Fruit fly (Drosophila melanogaster) whole organism, embryonic: Measurements from ENCODE around the gene Wdfy2.

Experiments
- Ada2b ChIP-seq: fragments of 200-800 bp; sonication (Bioruptor generic); IDR thresholded peaks from 2 replicates; pipeline ENCODE4 v1.3.6; 2022; ENCODE audit warnings: missing biosample characterization, missing genetic modification characterization
- B-H2 ChIP-seq: fragments of 200-800 bp; sonication (Bioruptor generic); optimal IDR thresholded peaks from 2 replicates; lab custom pipeline; 2018; ENCODE audit warnings: missing biosample characterization, mild to moderate bottlenecking, missing genetic modification characterization
- CG10267 ChIP-seq: fragments of 200-800 bp; sonication (Bioruptor generic); optimal IDR thresholded peaks from 2 replicates; lab custom pipeline; 2018; ENCODE audit warnings: missing biosample characterization, mild to moderate bottlenecking, missing genetic modification characterization, moderate library complexity
- CG10431 ChIP-seq: fragments of 200-800 bp; sonication (Bioruptor generic); optimal IDR thresholded peaks from 3 replicates; lab custom pipeline; 2018; ENCODE audit warnings: missing biosample characterization, mild to moderate bottlenecking, missing genetic modification characterization
- CG11085 ChIP-seq: fragments of 200-800 bp; sonication (Bioruptor generic); IDR thresholded peaks from 2 replicates; pipeline ENCODE4 v1.3.6; 2022; ENCODE audit warnings: missing biosample characterization, missing genetic modification characterization
- CG12391 ChIP-seq: fragments of 200-800 bp; sonication (Bioruptor generic); optimal IDR thresholded peaks from 3 replicates; lab custom pipeline; 2018; ENCODE audit warnings: missing biosample characterization, mild to moderate bottlenecking, missing genetic modification characterization, moderate library complexity
- CG14014 ChIP-seq: fragments of 200-800 bp; sonication (Bioruptor generic); IDR thresholded peaks from 2 replicates; pipeline ENCODE4 v1.3.6; 2022; ENCODE audit warnings: missing biosample characterization, missing genetic modification characterization
- CG15269 ChIP-seq: fragments of 200-800 bp; sonication (Bioruptor generic); optimal IDR thresholded peaks from 2 replicates; lab custom pipeline; 2018; ENCODE audit warnings: missing biosample characterization, mild to moderate bottlenecking, missing genetic modification characterization, moderate library complexity
- CG15514 ChIP-seq: fragments of 200-800 bp; sonication (Bioruptor generic); optimal IDR thresholded peaks from 3 replicates; lab custom pipeline; 2017; ENCODE audit warnings: missing biosample characterization, missing genetic modification characterization, mild to moderate bottlenecking, moderate library complexity, missing genetic modification reagents
- CG16813 ChIP-seq: fragments of 200-800 bp; sonication (Bioruptor generic); IDR thresholded peaks from 3 replicates; pipeline ENCODE4 v1.3.6; 2022; ENCODE audit warnings: missing biosample characterization, missing genetic modification characterization; ENCODE audit not compliant: partially characterized antibody
- CG16815 ChIP-seq: fragments of 200-800 bp; sonication (Bioruptor generic); optimal IDR thresholded peaks from 3 replicates; lab custom pipeline; 2017; ENCODE audit warnings: missing biosample characterization, mild to moderate bottlenecking, missing genetic modification characterization
- CG18619 ChIP-seq: fragments of 200-800 bp; sonication (Bioruptor generic); optimal IDR thresholded peaks from 3 replicates; lab custom pipeline; 2017; ENCODE audit warnings: missing biosample characterization, mild to moderate bottlenecking, missing genetic modification characterization
- CG33213 ChIP-seq: fragments of 200-800 bp; sonication (Bioruptor generic); optimal IDR thresholded peaks from 3 replicates; lab custom pipeline; 2016; ENCODE audit warnings: missing biosample characterization, missing genetic modification characterization
- CG34376 ChIP-seq: fragments of 200-800 bp; sonication (Bioruptor generic); optimal IDR thresholded peaks from 2 replicates; lab custom pipeline; 2018; ENCODE audit warnings: missing biosample characterization, mild to moderate bottlenecking, missing genetic modification characterization
- CG5245 ChIP-seq: fragments of 200-800 bp; sonication (Bioruptor generic); optimal IDR thresholded peaks from 3 replicates; lab custom pipeline; 2016; ENCODE audit warnings: missing biosample characterization, missing genetic modification characterization
- CG6791 ChIP-seq: fragments of 200-800 bp; sonication (Bioruptor generic); IDR thresholded peaks from 3 replicates; pipeline ENCODE4 v1.3.6; 2022; ENCODE audit warnings: missing biosample characterization, missing genetic modification characterization; ENCODE audit not compliant: partially characterized antibody
- CG9727 ChIP-seq: fragments of 200-800 bp; sonication (Bioruptor generic); optimal IDR thresholded peaks from 3 replicates; lab custom pipeline; 2017; ENCODE audit warnings: missing biosample characterization, mild to moderate bottlenecking, missing genetic modification characterization
- Camta ChIP-seq: fragments of 200-800 bp; sonication (Bioruptor generic); optimal IDR thresholded peaks from 2 replicates; lab custom pipeline; 2016; ENCODE audit warnings: missing biosample characterization, missing genetic modification characterization
- D19B ChIP-seq: fragments of 200-800 bp; sonication (Bioruptor generic); optimal IDR thresholded peaks from 2 replicates; lab custom pipeline; 2017; ENCODE audit warnings: missing biosample characterization, mild to moderate bottlenecking, missing genetic modification characterization
- Dek ChIP-seq: fragments of 200-800 bp; sonication (Bioruptor generic); optimal IDR thresholded peaks from 3 replicates; lab custom pipeline; 2019; ENCODE audit warnings: missing biosample characterization, mild to moderate bottlenecking, missing genetic modification characterization, moderate library complexity
- Dfd ChIP-seq, 2 experiments: fragments of >200 bp; optimal IDR thresholded peaks; 2 replicates each; lab custom pipeline; 2017; ENCODE audit warnings: missing biosample characterization in 2 of 2, missing genetic modification characterization in 2 of 2
- Dp ChIP-seq: fragments of 200-800 bp; sonication (Bioruptor generic); optimal IDR thresholded peaks from 2 replicates; lab custom pipeline; 2018; ENCODE audit warnings: missing biosample characterization, mild to moderate bottlenecking, missing genetic modification characterization, moderate library complexity
- Drgx ChIP-seq: fragments of 200-800 bp; sonication (Bioruptor generic); IDR thresholded peaks from 2 replicates; pipeline ENCODE4 v1.3.6; 2022; ENCODE audit warnings: missing biosample characterization, missing genetic modification characterization
- E2f2 ChIP-seq: fragments of 200-800 bp; sonication (Bioruptor generic); IDR thresholded peaks from 2 replicates; pipeline ENCODE4 v1.3.6; 2022; ENCODE audit warnings: missing biosample characterization, missing genetic modification characterization
- HHEX ChIP-seq: fragments of 200-800 bp; sonication (Bioruptor generic); optimal IDR thresholded peaks from 3 replicates; lab custom pipeline; 2017; ENCODE audit warnings: missing biosample characterization, mild to moderate bottlenecking, missing genetic modification characterization, missing genetic modification reagents
- Hr51 ChIP-seq, 2 experiments: fragments of 200-800 bp; sonication (Bioruptor generic); optimal IDR thresholded peaks; 2 replicates in 1 of 2; 3 replicates in 1 of 2; lab custom pipeline; 2016 to 2018; ENCODE audit warnings: missing biosample characterization in 2 of 2, missing genetic modification characterization in 2 of 2, mild to moderate bottlenecking in 1 of 2, moderate library complexity in 1 of 2
- Med ChIP-seq: fragments of 200-800 bp; sonication (Bioruptor generic); peaks from one replicate; lab custom pipeline; 2016; ENCODE audit warnings: missing biosample characterization, missing genetic modification characterization, mild to moderate bottlenecking, inconsistent platforms, moderate library complexity
- Nf-YB ChIP-seq: fragments of 200-800 bp; sonication (Bioruptor generic); optimal IDR thresholded peaks from 3 replicates; lab custom pipeline; 2019; ENCODE audit warnings: missing biosample characterization, mild to moderate bottlenecking, missing genetic modification characterization, moderate library complexity
- Nf-YC ChIP-seq: fragments of 200-800 bp; optimal IDR thresholded peaks from 3 replicates; lab custom pipeline; 2019; ENCODE audit warnings: missing biosample characterization, mild to moderate bottlenecking, missing genetic modification characterization, moderate library complexity
- Opbp ChIP-seq: fragments of 200-800 bp; sonication (Bioruptor generic); IDR thresholded peaks from 3 replicates; pipeline ENCODE4 v1.3.6; 2022; ENCODE audit warnings: missing biosample characterization, missing genetic modification characterization; ENCODE audit not compliant: partially characterized antibody
- Pdp1 ChIP-seq, 2 experiments: fragments of 200-800 bp; sonication (Bioruptor generic); optimal IDR thresholded peaks; 3 replicates each; lab custom pipeline; 2016; ENCODE audit warnings: missing biosample characterization in 2 of 2, missing genetic modification characterization in 2 of 2, mild to moderate bottlenecking in 1 of 2, moderate library complexity in 1 of 2
- Rfx ChIP-seq: fragments of 200-800 bp; sonication (Bioruptor generic); IDR thresholded peaks from 2 replicates; pipeline ENCODE4 v1.3.6; 2022; ENCODE audit warnings: missing biosample characterization, missing genetic modification characterization
- dati ChIP-seq: fragments of 200-800 bp; sonication (Bioruptor generic); IDR thresholded peaks from 2 replicates; pipeline ENCODE4 v1.3.6; 2022; ENCODE audit warnings: missing biosample characterization, missing genetic modification characterization
- eyg ChIP-seq: fragments of 200-800 bp; sonication (Bioruptor generic); optimal IDR thresholded peaks from 3 replicates; lab custom pipeline; 2016; ENCODE audit warnings: missing biosample characterization, missing genetic modification characterization
- gem ChIP-seq: fragments of 200-800 bp; sonication (Bioruptor generic); optimal IDR thresholded peaks from 2 replicates; lab custom pipeline; 2019; ENCODE audit warnings: missing biosample characterization, mild to moderate bottlenecking, missing genetic modification characterization, moderate library complexity
- ham ChIP-seq: fragments of 200-800 bp; sonication (Bioruptor generic); IDR thresholded peaks from 2 replicates; pipeline ENCODE4 v1.3.6; 2022; ENCODE audit warnings: missing biosample characterization, missing genetic modification characterization
- hkb ChIP-seq, 2 experiments: fragments of 200-800 bp in 1 of 2; fragments of >200 bp in 1 of 2; sonication (Bioruptor generic) in 1 of 2; IDR thresholded peaks in 1 of 2; optimal IDR thresholded peaks in 1 of 2; 2 replicates each; pipeline versions ENCODE4 v1.3.6 to Lab custom; 2017 to 2022; ENCODE audit warnings: missing biosample characterization in 1 of 2, missing genetic modification characterization in 1 of 2
- jumu ChIP-seq: fragments of 200-800 bp; sonication (Bioruptor generic); optimal IDR thresholded peaks from 3 replicates; lab custom pipeline; 2016; ENCODE audit warnings: missing biosample characterization, missing genetic modification characterization
- lilli ChIP-seq: fragments of 200-800 bp; sonication (Bioruptor generic); optimal IDR thresholded peaks from 3 replicates; lab custom pipeline; 2016; ENCODE audit warnings: missing biosample characterization, missing genetic modification characterization
- mirr ChIP-seq: fragments of 200-800 bp; sonication (Bioruptor generic); optimal IDR thresholded peaks from 3 replicates; lab custom pipeline; 2018; ENCODE audit warnings: missing biosample characterization, mild to moderate bottlenecking, missing genetic modification characterization
- nerfin-1 ChIP-seq: fragments of 200-800 bp; sonication (Bioruptor generic); optimal IDR thresholded peaks from 3 replicates; lab custom pipeline; 2019; ENCODE audit warnings: missing biosample characterization, mild to moderate bottlenecking, missing genetic modification characterization, moderate library complexity
- oc ChIP-seq: fragments of 200-800 bp; sonication (Bioruptor generic); optimal IDR thresholded peaks from 2 replicates; lab custom pipeline; 2018; ENCODE audit warnings: missing biosample characterization, mild to moderate bottlenecking, missing genetic modification characterization, moderate library complexity
- odd ChIP-seq: fragments of 200-800 bp; sonication (Bioruptor generic); optimal IDR thresholded peaks from 2 replicates; lab custom pipeline; 2017; ENCODE audit warnings: missing biosample characterization, mild to moderate bottlenecking, missing genetic modification characterization
- pb ChIP-seq: fragments of 200-800 bp; sonication (Bioruptor generic); optimal IDR thresholded peaks from 3 replicates; lab custom pipeline; 2016; ENCODE audit warnings: missing biosample characterization, missing genetic modification characterization
- pnt ChIP-seq: fragments of 200-800 bp; sonication (Bioruptor generic); optimal IDR thresholded peaks from 3 replicates; lab custom pipeline; 2016; ENCODE audit warnings: missing biosample characterization, missing genetic modification characterization
- salm ChIP-seq: fragments of 200-800 bp; sonication (Bioruptor generic); optimal IDR thresholded peaks from 2 replicates; lab custom pipeline; 2018; ENCODE audit warnings: missing biosample characterization, mild to moderate bottlenecking, missing genetic modification characterization
- usp ChIP-seq: fragments of >200 bp; optimal IDR thresholded peaks from 2 replicates; lab custom pipeline; 2017; ENCODE audit warnings: missing biosample characterization, missing genetic modification characterization
- wor ChIP-seq: fragments of 200-800 bp; sonication (Bioruptor generic); IDR thresholded peaks from 2 replicates; pipeline ENCODE4 v1.3.6; 2022; ENCODE audit warnings: missing biosample characterization, missing genetic modification characterization
- zen2 ChIP-seq: fragments of 200-800 bp; sonication (Bioruptor generic); IDR thresholded peaks from 3 replicates; pipeline ENCODE4 v1.3.6; 2022; ENCODE audit warnings: missing biosample characterization, missing genetic modification characterization; ENCODE audit not compliant: partially characterized antibody

The Wdfy2 gene

dm6 chr2L:10428528-10428927, 5.4 kb downstream of the Wdfy2 start, which contains the start of gene CG5188 (continued):
- TF ChIP-seq CG14014 (GFP tag; lab: Robert Waterston, UW) (peak; percentile 35; the same call in 1 of the 2 replicates), gem (tag; lab: Kevin White, UChicago) (peak; percentile 74), lilli (GFP tag; lab: Kevin White, UChicago) (peak; percentile 48), CG12391 (peak; percentile 67), eyg (GFP tag; lab: Kevin White, UChicago) (no peak), pb (GFP tag; lab: Kevin White, UChicago) (no peak), Dfd (GFP tag; optimal IDR thresholded peaks at IDR 0.05; lab: Kevin White, UChicago) (no peak), pnt (GFP tag; lab: Kevin White, UChicago) (peak; percentile 17), ham (no peak), CG6791 (GFP tag; lab: Robert Waterston, UW) (0 out of 3 replicates have a peak, but pooled peaks have one; percentile 45), CG34376 (GFP tag; lab: Kevin White, UChicago) (peak; percentile 42), usp (GFP tag; lab: Kevin White, UChicago) (no peak), Camta (GFP tag; lab: Kevin White, UChicago) (peak; percentile 2), CG15514 (peak; percentile 44), Ada2b (peak; percentile 62), salm (tag; lab: Kevin White, UChicago) (peak; percentile 7), CG11085 (GFP tag; lab: Robert Waterston, UW) (no peak; the same call in 1 of the 2 replicates), Pdp1 (GFP tag; optimal IDR thresholded peaks at IDR 0.05; lab: Kevin White, UChicago) (peak in 1 of 2 experiments; percentile 98), HHEX (GFP tag; lab: Kevin White, UChicago) (no peak), Dek (tag; lab: Kevin White, UChicago) (peak; percentile 54), Dp (GFP tag; lab: Kevin White, UChicago) (peak; percentile 3), wor (GFP tag; lab: Robert Waterston, UW) (no peak), CG18619 (peak; percentile 16), Med (GFP tag; lab: Kevin White, UChicago) (peak; percentile 65), mirr (no peak), Opbp (GFP tag; lab: Robert Waterston, UW) (no peak), oc (tag; lab: Kevin White, UChicago) (peak; percentile 14), D19B (GFP tag; lab: Kevin White, UChicago) (no peak), CG15269 (peak; percentile 69), dati (GFP tag; lab: Robert Waterston, UW) (no peak), Hr51 (GFP tag; optimal IDR thresholded peaks at IDR 0.05; lab: Kevin White, UChicago) (peak in 1 of 2 experiments; percentile 74), Nf-YB (peak; percentile 7), Rfx (GFP tag; lab: Robert Waterston, UW) (peak; percentile 61), CG10267 (tag; lab: Kevin White, UChicago) (peak; percentile 64), CG16815 (GFP tag; lab: Kevin White, UChicago) (no peak), odd (GFP tag; lab: Kevin White, UChicago) (no peak), Drgx (GFP tag; lab: Robert Waterston, UW) (peak; percentile 44; the same call in 1 of the 2 replicates), CG9727 (GFP tag; lab: Kevin White, UChicago) (peak; percentile 16), B-H2 (GFP tag; lab: Kevin White, UChicago) (peak; percentile 1), CG10431 (peak; percentile 2), zen2 (GFP tag; lab: Robert Waterston, UW) (peak; percentile 11; the same call in 2 of the 3 replicates), nerfin-1 (tag; lab: Kevin White, UChicago) (peak; percentile 48), E2f2 (GFP tag; lab: Robert Waterston, UW) (peak; percentile 36; the same call in 1 of the 2 replicates), jumu (GFP tag; lab: Kevin White, UChicago) (peak; percentile 13), CG5245 (GFP tag; lab: Kevin White, UChicago) (peak; percentile 7), CG33213 (GFP tag; lab: Kevin White, UChicago) (no peak), CG16813 (GFP tag; lab: Robert Waterston, UW) (0 out of 3 replicates have a peak, but pooled peaks have one; percentile 34), Nf-YC (tag; lab: Kevin White, UChicago) (peak; percentile 45), hkb (optimal IDR thresholded peaks at IDR 0.05; lab: Kevin White, UChicago) (no peak), hkb (GFP tag; IDR thresholded peaks at IDR 0.05; lab: Robert Waterston, UW) (peak; percentile 61; the same call in 1 of the 2 replicates)
